Fruit fly (Drosophila melanogaster): ENCODE measurements around the gene alpha-Spec.

- TF ChIP-seq usp (GFP tag; optimal IDR thresholded peaks at IDR 0.05) (no peak), Dll (optimal IDR thresholded peaks at IDR 0.05) (no peak), pan (optimal IDR thresholded peaks at IDR 0.05) (no peak), EcR (GFP tag; optimal IDR thresholded peaks at IDR 0.05) (no peak), CG8478 (optimal IDR thresholded peaks at IDR 0.05) (no peak), psq (optimal IDR thresholded peaks at IDR 0.05) (no peak)
These were observed 5.8 kb downstream of the alpha-Spec start for dm6 chr3L:1789339-1789738.

Data from whole organism.